Worm (Caenorhabditis elegans): Measurements from ENCODE around the gene xbx-3.

The xbx-3 gene

DNA sequence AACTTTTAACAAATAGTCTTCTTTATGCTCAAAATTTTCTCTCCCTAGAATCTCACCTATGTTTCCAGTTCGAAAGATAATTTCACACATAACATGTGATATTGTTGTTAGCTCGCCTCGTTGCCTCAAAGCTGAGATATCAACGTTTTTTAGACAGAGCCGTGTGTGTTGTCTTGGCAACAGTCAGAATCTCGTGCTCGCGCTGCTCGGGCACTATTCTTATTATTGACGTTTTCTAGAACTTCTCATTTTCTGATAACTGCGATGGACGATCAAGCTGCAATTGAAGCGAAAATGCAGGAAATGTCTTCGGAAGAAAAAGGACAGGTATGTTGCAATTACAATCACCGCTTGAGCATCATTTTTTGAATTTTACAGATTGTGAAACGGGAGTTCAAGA, at the start of gene xbx-3:
Gene xbx-3, plus strand, starts transcription at position 163 of the 400 bp plus-strand sequence.
- TF ChIP-seq daf-16 (GFP tag; optimal IDR thresholded peaks at IDR 0.05) (no peak), daf-16 (tag; optimal IDR thresholded peaks at IDR 0.05) (no peak), lsy-2 (tag; optimal IDR thresholded peaks at IDR 0.05) (no peak), nhr-11 (tag; optimal IDR thresholded peaks at IDR 0.05) (peak; percentile 63), egl-43 (GFP tag; IDR thresholded peaks at IDR 0.05) (no peak), Y75B8A.6 (GFP tag; IDR thresholded peaks at IDR 0.05) (no peak)

DNA sequence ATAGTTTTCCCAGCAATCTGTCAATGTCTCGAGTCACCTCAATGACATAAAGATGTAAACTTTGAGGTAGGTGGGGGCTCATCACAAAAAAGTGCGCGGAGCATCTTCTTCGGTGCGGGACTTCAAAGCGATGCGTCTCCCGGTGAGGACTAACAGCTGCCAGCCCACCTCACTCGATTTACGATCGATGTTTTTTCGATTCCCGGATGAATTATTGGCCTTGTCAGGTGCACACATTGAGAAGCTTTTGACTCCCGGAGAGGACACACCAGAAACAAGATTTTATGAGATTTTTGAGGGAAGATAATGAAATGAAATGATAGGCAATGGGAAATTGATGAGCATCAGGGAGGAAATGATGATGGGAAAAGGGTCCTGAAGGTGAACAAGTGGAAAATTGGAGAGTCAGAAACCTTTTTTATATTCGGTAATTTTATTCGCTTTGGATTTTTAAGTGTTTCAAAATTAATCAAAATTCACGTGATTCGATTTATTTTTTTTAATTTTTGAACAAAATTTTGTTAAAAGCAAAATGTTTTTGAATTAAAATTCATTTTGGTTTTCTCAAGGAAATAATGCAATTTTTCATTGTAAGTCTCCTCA, 48.8 kb upstream of the xbx-3 start, which contains the start of gene C05B5.12:
Gene C05B5.12, plus strand, starts transcription at position 553 of the 603 bp plus-strand sequence.
- TF ChIP-seq tag-97 (GFP tag; IDR thresholded peaks at IDR 0.05) = no peak
- peak; percentile 61 for TF ChIP-seq aha-1 (tag)
- TF ChIP-seq zag-1 (tag; optimal IDR thresholded peaks at IDR 0.05) = no peak

DNA sequence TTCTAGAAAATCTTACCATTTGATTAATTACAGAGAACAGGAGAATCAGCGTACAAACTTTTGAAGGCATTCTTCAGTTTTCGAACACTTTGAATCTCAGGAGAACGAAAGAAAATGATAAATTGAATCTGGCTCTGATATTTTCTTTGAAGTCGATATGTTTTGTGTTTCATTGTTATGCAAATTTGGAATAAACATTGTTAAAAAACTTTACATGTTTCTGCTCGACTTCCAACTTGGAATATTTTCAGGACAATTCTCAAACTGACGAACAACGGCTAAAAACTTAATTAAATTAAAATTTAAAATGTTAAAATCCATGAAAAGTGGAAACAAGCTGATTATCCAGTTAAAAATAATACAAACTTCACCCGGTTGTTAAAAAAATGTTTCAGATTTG, 47.4 kb upstream of the xbx-3 start, which contains the start of gene C05B5.1:
Gene C05B5.1, minus strand, starts transcription at position 101 of the 400 bp plus-strand sequence.
- no peak for TF ChIP-seq dpl-1 (GFP tag; optimal IDR thresholded peaks at IDR 0.05)
- no peak for TF ChIP-seq aha-1 (tag)
- no peak for TF ChIP-seq D1046.2 (GFP tag; IDR thresholded peaks at IDR 0.05)
- no peak for TF ChIP-seq lir-3 (tag; optimal IDR thresholded peaks at IDR 0.05)
- no peak for TF ChIP-seq mdl-1 (tag; optimal IDR thresholded peaks at IDR 0.05)
- no peak for TF ChIP-seq mdt-29 (GFP tag; IDR thresholded peaks at IDR 0.05)
- no peak for TF ChIP-seq nhr-11 (tag; optimal IDR thresholded peaks at IDR 0.05)
- no peak for TF ChIP-seq jun-1 (tag; optimal IDR thresholded peaks at IDR 0.05)
- no peak for TF ChIP-seq ctbp-1 (GFP tag; IDR thresholded peaks at IDR 0.05)

DNA sequence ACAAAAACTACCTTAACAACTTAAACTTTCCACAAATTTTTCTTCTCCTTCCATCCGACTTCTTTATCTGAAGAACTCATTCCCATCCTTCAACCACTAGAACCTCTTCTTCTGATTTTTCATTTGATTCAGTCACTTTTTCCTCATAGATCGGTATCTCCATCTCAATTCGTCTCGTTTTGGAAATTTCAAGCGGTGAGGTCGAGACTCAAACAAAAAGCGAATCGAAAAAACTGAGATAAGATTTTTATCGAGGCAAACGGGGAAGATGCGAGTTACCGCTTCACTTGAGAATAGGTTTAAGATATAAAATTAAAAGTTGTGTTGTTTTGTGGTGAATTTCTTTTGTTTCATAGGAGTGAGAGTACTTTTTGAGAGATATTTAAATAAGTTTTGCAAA, 44.4 kb upstream of the xbx-3 start:
- TF ChIP-seq duxl-1 (tag; optimal IDR thresholded peaks at IDR 0.05; ENCODE audit: poor library complexity) (no peak), F49E8.2 (tag; optimal IDR thresholded peaks at IDR 0.05; ENCODE audit: borderline replicate concordance) (no peak), T26A8.4 (GFP tag; IDR thresholded peaks at IDR 0.05) (no peak), egl-27 (tag; optimal IDR thresholded peaks at IDR 0.05) (no peak), nhr-6 (tag; optimal IDR thresholded peaks at IDR 0.05) (no peak), nhr-111 (GFP tag; optimal IDR thresholded peaks at IDR 0.05) (no peak), ctbp-1 (GFP tag; IDR thresholded peaks at IDR 0.05) (no peak), lim-7 (GFP tag; IDR thresholded peaks at IDR 0.05) (no peak), fkh-10 (GFP tag; optimal IDR thresholded peaks at IDR 0.05) (no peak)

ce11 chrIII:9993535-9993934, 42.2 kb upstream of the xbx-3 start, which contains the start of gene C05B5.4:
TSS of gene C05B5.4 (plus strand) at chrIII:9993885.
- no peak for TF ChIP-seq dmd-8 (GFP tag; IDR thresholded peaks at IDR 0.05)
- TF ChIP-seq unc-62 (GFP tag; optimal IDR thresholded peaks at IDR 0.05 in 1 of 2) = peak in 1 of 2 experiments; percentile 53
- TF ChIP-seq unc-62 (tag; optimal IDR thresholded peaks at IDR 0.05) = no peak
- TF ChIP-seq mes-2 (tag; optimal IDR thresholded peaks at IDR 0.05; ENCODE audit: poor library complexity, severe bottlenecking) = no peak

DNA sequence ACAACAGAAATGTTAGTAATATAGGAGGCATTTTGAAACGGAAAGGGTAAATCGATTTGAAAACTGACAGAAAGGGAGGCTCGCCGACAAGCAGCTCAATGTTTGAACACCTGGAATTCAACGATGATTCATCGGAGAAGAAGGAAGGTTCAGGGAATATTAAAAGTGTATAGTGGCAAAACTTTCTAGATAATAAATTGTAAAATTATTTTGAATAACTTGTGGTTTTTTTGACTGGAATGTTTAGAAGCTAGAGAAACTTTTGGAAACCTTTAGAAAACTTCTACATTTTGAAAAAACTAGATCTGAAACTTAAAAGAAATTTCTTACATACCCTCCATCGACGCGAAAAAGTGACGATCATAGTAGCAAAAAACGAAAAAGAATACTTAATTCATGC, 37.9 kb upstream of the xbx-3 start, which contains the start of gene pqn-8:
Gene pqn-8, minus strand, starts transcription at position 101 of the 400 bp plus-strand sequence.
- no peak for TF ChIP-seq Y105C5A.15 (GFP tag; IDR thresholded peaks at IDR 0.05)
- no peak for TF ChIP-seq ceh-44 (GFP tag; IDR thresholded peaks at IDR 0.05)
- no peak for TF ChIP-seq unc-130 (GFP tag; optimal IDR thresholded peaks at IDR 0.05)
- TF ChIP-seq F10B5.3 (tag; optimal IDR thresholded peaks at IDR 0.05) = no peak
- no peak for TF ChIP-seq pha-4 (GFP tag; IDR thresholded peaks at IDR 0.05)
- no peak for TF ChIP-seq pha-4 (tag; optimal IDR thresholded peaks at IDR 0.05)
- TF ChIP-seq saeg-2 (GFP tag; IDR thresholded peaks at IDR 0.05) = no peak
- TF ChIP-seq vab-7 (GFP tag; IDR thresholded peaks at IDR 0.05) = no peak
- no peak for TF ChIP-seq nhr-25 (tag; optimal IDR thresholded peaks at IDR 0.05; ENCODE audit: borderline replicate concordance, insufficient read depth)
- no peak for TF ChIP-seq ceh-20 (GFP tag; IDR thresholded peaks at IDR 0.05)
- TF ChIP-seq jun-1 (tag; optimal IDR thresholded peaks at IDR 0.05) = no peak
- TF ChIP-seq nhr-10 (tag; optimal IDR thresholded peaks at IDR 0.05) = no peak
- TF ChIP-seq lin-38 (GFP tag; IDR thresholded peaks at IDR 0.05) = no peak
- no peak for TF ChIP-seq ztf-7 (tag; optimal IDR thresholded peaks at IDR 0.05)
- no peak for TF ChIP-seq aly-2 (tag; optimal IDR thresholded peaks at IDR 0.05)
- TF ChIP-seq nhr-6 (tag; optimal IDR thresholded peaks at IDR 0.05) = no peak
- no peak for TF ChIP-seq unc-39 (tag; optimal IDR thresholded peaks at IDR 0.05)

Data from whole organism, L4 larva.